Worm (Caenorhabditis elegans): ENCODE measurements around the gene tpst-1.
A peak's percentile ranks its signal among the peaks of the same experiment; 100 is the strongest.

Gene tpst-1

DNA sequence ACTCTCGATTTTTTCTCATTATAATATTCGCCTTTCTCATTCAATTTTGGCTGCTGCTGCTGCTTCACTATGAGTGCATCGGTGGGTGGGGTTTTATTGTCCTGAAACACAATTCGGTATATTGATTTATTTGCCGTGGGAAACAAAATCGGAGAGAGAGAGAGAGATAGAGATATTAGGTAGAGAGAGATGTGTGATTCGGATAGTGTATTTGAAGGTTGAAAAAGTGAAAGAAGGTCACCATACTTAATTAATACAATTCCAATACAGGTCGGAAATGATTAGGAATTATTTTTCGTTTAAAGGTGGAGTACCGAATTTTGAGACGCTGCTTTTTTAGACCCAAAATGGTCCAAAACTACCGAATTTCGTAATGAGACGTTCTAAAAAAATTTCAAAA lies at the start of gene tpst-1:
Gene tpst-1, minus strand, starts transcription at position 101 of the 400 bp plus-strand sequence.
- no peak for TF ChIP-seq med-1 (GFP tag; optimal IDR thresholded peaks at IDR 0.05; ENCODE audit: insufficient read depth)
- TF ChIP-seq klf-2 (GFP tag; conservative IDR thresholded peaks at IDR 0.05), result no peak
- TF ChIP-seq T22C8.4 (GFP tag; IDR thresholded peaks at IDR 0.05), result no peak
- TF ChIP-seq tab-1 (GFP tag; IDR thresholded peaks at IDR 0.05), result no peak
- TF ChIP-seq cog-1 (tag; optimal IDR thresholded peaks at IDR 0.05), result no peak
- TF ChIP-seq ztf-29 (GFP tag; IDR thresholded peaks at IDR 0.05), result no peak
- no peak for TF ChIP-seq flt-1 (GFP tag; IDR thresholded peaks at IDR 0.05)
- no peak for TF ChIP-seq ztf-23 (GFP tag; IDR thresholded peaks at IDR 0.05)
- no peak for TF ChIP-seq ref-1 (GFP tag; conservative IDR thresholded peaks at IDR 0.05)

DNA sequence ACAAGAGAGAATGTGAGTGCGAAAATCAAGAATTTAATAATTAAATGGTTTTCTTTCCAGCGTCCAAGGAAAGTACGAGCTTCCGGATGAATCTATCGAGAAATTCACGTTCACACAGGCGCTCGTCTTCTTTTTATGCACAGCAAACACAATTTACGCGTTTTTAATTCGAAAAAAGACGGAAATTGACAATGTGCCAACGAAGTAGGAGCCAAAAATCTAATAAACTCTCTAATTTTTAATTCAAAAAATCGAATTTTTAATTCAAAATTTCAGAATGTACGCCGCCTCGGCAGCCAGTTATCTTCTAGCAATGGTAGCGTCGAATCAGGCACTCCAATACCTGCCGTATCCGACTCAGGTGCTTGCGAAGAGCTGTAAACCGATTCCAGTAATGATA lies 49.6 kb upstream of the tpst-1 start:
- no peak for TF ChIP-seq tab-1 (GFP tag; IDR thresholded peaks at IDR 0.05)
- TF ChIP-seq med-1 (GFP tag; optimal IDR thresholded peaks at IDR 0.05; ENCODE audit: insufficient read depth), result no peak
- TF ChIP-seq flt-1 (GFP tag; IDR thresholded peaks at IDR 0.05), result no peak
- no peak for TF ChIP-seq ztf-29 (GFP tag; IDR thresholded peaks at IDR 0.05)
- TF ChIP-seq T22C8.4 (GFP tag; IDR thresholded peaks at IDR 0.05), result no peak
- no peak for TF ChIP-seq cog-1 (tag; optimal IDR thresholded peaks at IDR 0.05)
- TF ChIP-seq ref-1 (GFP tag; conservative IDR thresholded peaks at IDR 0.05), result no peak
- TF ChIP-seq klf-2 (GFP tag; conservative IDR thresholded peaks at IDR 0.05), result no peak
- TF ChIP-seq ztf-23 (GFP tag; IDR thresholded peaks at IDR 0.05), result no peak

DNA sequence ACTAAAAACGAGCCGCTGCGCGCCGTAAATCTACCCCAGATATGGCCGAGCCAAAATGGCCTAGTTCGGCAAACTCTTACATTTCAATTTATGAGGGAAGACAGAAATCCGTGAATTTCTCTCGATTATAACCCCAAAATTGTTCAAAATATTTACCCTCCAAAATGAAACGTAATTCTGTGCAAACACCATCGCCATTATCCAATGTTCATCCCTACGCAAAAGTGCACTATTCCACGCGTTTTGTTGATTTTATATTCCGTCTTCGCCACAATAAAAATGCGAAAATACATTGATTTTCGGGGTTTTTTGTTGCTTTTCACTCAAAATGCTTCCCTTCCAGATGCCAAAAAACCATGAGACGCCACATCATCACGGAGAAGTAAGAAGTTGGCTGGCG lies 49.1 kb upstream of the tpst-1 start, which contains the start of gene hut-1:
Gene hut-1, plus strand, starts transcription at position 344 of the 400 bp plus-strand sequence.
- TF ChIP-seq flt-1 (GFP tag; IDR thresholded peaks at IDR 0.05) (no peak), ztf-29 (GFP tag; IDR thresholded peaks at IDR 0.05) (no peak), cog-1 (tag; optimal IDR thresholded peaks at IDR 0.05) (no peak), med-1 (GFP tag; optimal IDR thresholded peaks at IDR 0.05; ENCODE audit: insufficient read depth) (no peak), T22C8.4 (GFP tag; IDR thresholded peaks at IDR 0.05) (no peak), ref-1 (GFP tag; conservative IDR thresholded peaks at IDR 0.05) (no peak), ztf-23 (GFP tag; IDR thresholded peaks at IDR 0.05) (no peak)

DNA sequence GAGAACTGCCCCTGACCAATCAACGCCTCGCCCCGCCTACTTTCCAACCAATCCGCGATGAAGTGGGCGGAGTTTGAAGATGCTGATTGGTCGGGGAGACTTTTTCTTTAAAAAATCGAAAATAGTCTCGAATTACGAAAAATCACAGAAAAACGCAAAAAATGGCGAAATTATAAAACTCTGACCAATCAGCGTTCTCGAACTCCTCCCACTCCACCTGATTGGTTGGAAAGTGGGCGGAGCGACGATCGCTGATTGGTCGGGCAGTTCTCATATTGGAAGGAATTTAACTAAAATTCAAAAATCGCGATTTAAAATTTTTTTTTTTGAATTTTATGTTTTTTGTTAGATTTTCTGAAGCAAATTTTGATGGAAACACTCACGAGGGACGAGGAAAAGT lies 41.2 kb upstream of the tpst-1 start:
- TF ChIP-seq klf-2 (GFP tag; conservative IDR thresholded peaks at IDR 0.05) (no peak), med-1 (GFP tag; optimal IDR thresholded peaks at IDR 0.05; ENCODE audit: insufficient read depth) (no peak), ref-1 (GFP tag; conservative IDR thresholded peaks at IDR 0.05) (no peak), cog-1 (tag; optimal IDR thresholded peaks at IDR 0.05) (no peak), ztf-23 (GFP tag; IDR thresholded peaks at IDR 0.05) (no peak), ztf-29 (GFP tag; IDR thresholded peaks at IDR 0.05) (no peak), flt-1 (GFP tag; IDR thresholded peaks at IDR 0.05) (no peak), T22C8.4 (GFP tag; IDR thresholded peaks at IDR 0.05) (no peak), tab-1 (GFP tag; IDR thresholded peaks at IDR 0.05) (no peak)

DNA sequence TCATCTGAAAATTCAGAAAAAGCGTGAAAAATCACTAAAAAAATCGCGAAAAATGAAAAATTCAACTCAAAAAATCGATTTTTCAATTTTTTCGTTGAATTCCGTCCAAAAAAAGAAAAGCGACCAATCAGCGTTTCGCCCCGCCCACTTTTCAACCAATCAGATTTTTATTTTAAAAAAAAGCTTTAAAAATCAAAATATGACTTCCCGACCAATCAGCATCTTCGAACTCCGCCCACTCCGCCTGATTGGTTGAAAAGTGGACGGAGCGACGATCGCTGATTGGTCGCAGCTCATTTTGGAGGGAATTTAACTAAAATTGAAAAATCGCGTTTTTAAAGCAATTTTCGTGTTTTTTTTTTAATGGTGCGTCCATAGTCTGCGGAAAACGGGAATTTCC lies 40.3 kb upstream of the tpst-1 start:
- TF ChIP-seq ref-1 (GFP tag; conservative IDR thresholded peaks at IDR 0.05) (no peak), tab-1 (GFP tag; IDR thresholded peaks at IDR 0.05) (no peak), med-1 (GFP tag; optimal IDR thresholded peaks at IDR 0.05; ENCODE audit: insufficient read depth) (no peak), ztf-29 (GFP tag; IDR thresholded peaks at IDR 0.05) (no peak), flt-1 (GFP tag; IDR thresholded peaks at IDR 0.05) (no peak), T22C8.4 (GFP tag; IDR thresholded peaks at IDR 0.05) (no peak), ztf-23 (GFP tag; IDR thresholded peaks at IDR 0.05) (no peak), klf-2 (GFP tag; conservative IDR thresholded peaks at IDR 0.05) (no peak), cog-1 (tag; optimal IDR thresholded peaks at IDR 0.05) (no peak)

DNA sequence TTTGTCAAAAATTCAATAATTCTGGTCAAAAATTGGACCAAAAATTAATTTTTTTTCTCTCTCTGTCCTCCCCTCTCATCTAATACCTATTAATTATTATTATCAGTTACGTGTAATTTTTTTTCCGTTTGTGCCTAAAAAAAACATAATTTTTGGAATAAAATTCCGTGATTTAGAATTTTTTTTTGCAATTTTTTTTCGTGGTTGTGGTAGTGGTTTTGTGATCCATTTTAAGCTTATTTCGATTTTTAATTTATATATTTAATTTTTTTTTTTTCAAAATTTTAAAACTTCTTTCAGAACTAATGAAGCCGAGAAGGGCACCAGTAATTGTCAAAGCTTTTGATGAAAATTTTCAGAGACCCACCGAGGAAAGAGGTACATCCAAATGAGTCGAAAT lies 37.1 kb upstream of the tpst-1 start, which contains the start of gene sas-1:
Gene sas-1, plus strand, starts transcription at position 301 of the 400 bp plus-strand sequence.
- TF ChIP-seq cog-1 (tag; optimal IDR thresholded peaks at IDR 0.05) (no peak), tab-1 (GFP tag; IDR thresholded peaks at IDR 0.05) (no peak)

DNA sequence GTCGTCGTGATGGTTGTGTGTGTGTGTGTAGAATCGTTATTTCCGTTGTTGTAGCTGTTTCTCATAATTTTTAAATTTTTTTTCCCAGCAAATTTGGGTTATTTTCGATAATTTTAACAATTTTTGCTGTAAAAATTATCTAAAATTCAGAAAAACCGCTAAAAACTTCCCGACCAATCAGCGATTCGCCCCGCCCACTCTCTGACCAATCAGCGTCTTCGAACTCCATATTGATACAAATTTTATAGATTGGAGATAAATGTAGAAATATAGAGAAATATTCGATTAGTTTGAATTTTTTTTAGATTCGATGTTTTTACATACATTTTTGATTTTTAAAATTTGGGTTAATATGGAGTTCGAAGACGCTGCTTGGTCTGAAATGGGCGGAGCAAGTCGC lies 35.5 kb upstream of the tpst-1 start:
- TF ChIP-seq ztf-23 (GFP tag; IDR thresholded peaks at IDR 0.05), result no peak
- no peak for TF ChIP-seq flt-1 (GFP tag; IDR thresholded peaks at IDR 0.05)
- TF ChIP-seq cog-1 (tag; optimal IDR thresholded peaks at IDR 0.05), result no peak
- no peak for TF ChIP-seq T22C8.4 (GFP tag; IDR thresholded peaks at IDR 0.05)
- TF ChIP-seq ztf-29 (GFP tag; IDR thresholded peaks at IDR 0.05), result no peak
- TF ChIP-seq ref-1 (GFP tag; conservative IDR thresholded peaks at IDR 0.05), result no peak
- no peak for TF ChIP-seq tab-1 (GFP tag; IDR thresholded peaks at IDR 0.05)
- TF ChIP-seq med-1 (GFP tag; optimal IDR thresholded peaks at IDR 0.05; ENCODE audit: insufficient read depth), result no peak
- no peak for TF ChIP-seq klf-2 (GFP tag; conservative IDR thresholded peaks at IDR 0.05)

DNA sequence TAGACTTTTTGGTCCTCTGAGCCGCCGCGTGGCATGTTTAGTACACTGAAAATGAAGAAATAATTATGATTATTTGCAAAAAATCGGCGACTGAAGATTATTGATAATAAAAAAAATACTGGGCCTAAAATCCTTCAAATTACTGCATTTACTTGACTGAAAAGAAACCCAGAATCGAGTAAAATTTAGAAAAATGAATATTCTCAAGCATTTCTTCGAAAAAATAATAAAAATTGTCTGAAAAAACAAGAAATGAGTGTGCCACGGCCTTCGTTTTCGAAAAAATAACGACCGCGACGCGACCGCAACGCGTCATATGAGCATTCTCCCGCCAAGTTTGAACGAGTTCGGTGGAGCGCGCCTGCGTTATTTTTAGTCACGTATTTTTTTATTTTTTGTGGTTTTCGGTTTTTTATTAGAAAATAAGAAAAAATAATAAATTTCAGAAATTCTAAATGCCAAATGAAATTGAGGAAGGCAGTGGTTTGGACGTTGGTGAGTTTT lies 25.8 kb upstream of the tpst-1 start, which contains the start of the genes rsp-3 and spin-4:
Gene rsp-3, minus strand, starts transcription at position 51 of the 504 bp plus-strand sequence.
Gene spin-4, plus strand, starts transcription at position 447 of the 504 bp plus-strand sequence.
- no peak for TF ChIP-seq ref-1 (GFP tag; conservative IDR thresholded peaks at IDR 0.05)
- peak; percentile 42 for TF ChIP-seq cog-1 (tag; optimal IDR thresholded peaks at IDR 0.05)

DNA sequence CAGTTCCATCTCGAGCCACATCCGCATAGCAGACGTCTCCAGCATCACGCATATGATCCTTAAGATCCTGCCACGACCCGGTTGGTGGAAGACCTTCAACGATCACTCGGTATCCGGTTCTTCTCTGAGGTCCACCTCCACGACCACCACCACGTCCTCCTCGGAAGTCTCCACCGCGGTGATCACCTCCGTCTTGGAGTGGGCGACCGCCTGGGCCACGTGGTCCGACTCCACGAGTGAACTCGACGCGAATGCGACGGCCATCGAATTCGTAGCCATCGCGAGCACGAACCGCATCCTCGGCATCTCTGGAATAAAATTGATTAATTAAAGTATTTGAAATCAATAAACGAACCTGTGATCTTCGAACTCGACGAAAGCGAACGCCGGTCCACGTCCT lies 25.3 kb upstream of the tpst-1 start:
- TF ChIP-seq ztf-23 (GFP tag; IDR thresholded peaks at IDR 0.05) (no peak), flt-1 (GFP tag; IDR thresholded peaks at IDR 0.05) (peak; percentile 63; the same call in 1 of the 2 replicates)

DNA sequence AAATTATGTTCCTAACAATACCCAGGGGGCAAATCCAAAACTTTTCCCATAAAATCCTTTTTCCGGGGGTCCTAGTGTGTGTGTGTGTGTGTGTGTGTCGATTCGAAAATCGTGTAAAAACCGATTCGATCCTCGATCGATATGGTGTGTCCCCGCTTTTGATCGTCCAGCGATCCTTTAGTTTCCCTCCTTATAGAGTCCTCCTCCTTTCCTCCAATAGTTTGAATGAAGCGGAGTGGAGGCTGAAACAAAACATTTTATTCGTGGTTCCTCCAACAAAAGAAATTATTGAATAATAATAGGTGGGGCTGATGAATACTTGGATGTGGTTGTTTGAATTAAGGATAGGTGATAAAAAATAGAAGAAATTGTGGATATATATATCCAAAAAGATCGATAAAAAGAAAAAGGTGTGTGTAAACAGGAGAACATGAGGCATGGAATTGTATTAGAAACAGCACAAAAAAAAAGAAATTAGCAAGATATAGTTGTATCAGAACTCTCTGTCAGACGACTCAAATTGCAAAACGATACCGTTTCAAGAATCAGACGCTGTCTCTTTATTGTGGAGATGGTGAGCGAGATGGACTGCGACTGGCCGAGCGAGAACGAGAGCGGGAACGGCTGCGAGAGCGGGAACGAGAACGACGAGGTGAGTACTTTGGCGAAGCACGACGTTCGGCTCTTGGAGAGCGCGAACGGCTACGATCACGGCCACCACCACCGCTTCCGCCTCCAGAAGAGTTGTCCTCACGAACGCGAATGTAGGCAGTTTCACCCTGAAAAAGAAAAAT lies 24.6 kb upstream of the tpst-1 start:
- 0 out of 2 replicates have a peak, but pooled peaks have one; percentile 24 for TF ChIP-seq flt-1 (GFP tag; IDR thresholded peaks at IDR 0.05)
- no peak for TF ChIP-seq cog-1 (tag; optimal IDR thresholded peaks at IDR 0.05)
- no peak for TF ChIP-seq T22C8.4 (GFP tag; IDR thresholded peaks at IDR 0.05)
- TF ChIP-seq tab-1 (GFP tag; IDR thresholded peaks at IDR 0.05), result no peak
- TF ChIP-seq med-1 (GFP tag; optimal IDR thresholded peaks at IDR 0.05; ENCODE audit: insufficient read depth), result no peak
- TF ChIP-seq ztf-29 (GFP tag; IDR thresholded peaks at IDR 0.05), result no peak
- TF ChIP-seq ztf-23 (GFP tag; IDR thresholded peaks at IDR 0.05), result no peak
